Worm (Caenorhabditis elegans) whole organism, L3 larva: Measurements from ENCODE around the gene B0336.12.

ENCODE experiments used
- R02D3.7 ChIP-seq: fragments of 150-350 bp; optimal IDR thresholded peaks from 2 replicates; lab custom pipeline; 2014; ENCODE audit warnings: missing biosample characterization, missing genetic modification characterization
- egl-27 ChIP-seq: sonication (generic microtip); optimal IDR thresholded peaks from 4 replicates; lab custom pipeline; 2017; ENCODE audit warnings: missing biosample characterization, missing genetic modification reagents, missing genetic modification characterization
- fos-1 ChIP-seq: fragments of 150-350 bp; optimal IDR thresholded peaks from 2 replicates; lab custom pipeline; 2014; ENCODE audit warnings: missing biosample characterization, missing genetic modification characterization
- hmg-11 ChIP-seq: sonication (generic microtip); optimal IDR thresholded peaks from 2 replicates; lab custom pipeline; 2016; ENCODE audit warnings: missing genetic modification characterization, missing compliant biosample characterization
- nfya-1 ChIP-seq: sonication (generic microtip); optimal IDR thresholded peaks from 2 replicates; lab custom pipeline; 2017; ENCODE audit warnings: missing genetic modification characterization, mild to moderate bottlenecking, missing compliant biosample characterization, antibody characterized with exemption, moderate library complexity; ENCODE audit not compliant: insufficient read depth
- nhr-23 ChIP-seq: fragments of 150-350 bp; optimal IDR thresholded peaks from 2 replicates; lab custom pipeline; 2014; ENCODE audit warnings: missing biosample characterization, missing genetic modification reagents, missing genetic modification characterization
- nhr-237 ChIP-seq: fragments of 150-350 bp; optimal IDR thresholded peaks from 2 replicates; lab custom pipeline; 2014; ENCODE audit warnings: missing biosample characterization, missing genetic modification characterization
- nhr-67 ChIP-seq: fragments of 150-350 bp; optimal IDR thresholded peaks from 2 replicates; lab custom pipeline; 2014; ENCODE audit warnings: missing biosample characterization, missing genetic modification characterization
- pha-4 ChIP-seq: fragments of 150-350 bp; optimal IDR thresholded peaks from 2 replicates; lab custom pipeline; 2014; ENCODE audit warnings: missing biosample characterization, missing genetic modification reagents, missing genetic modification characterization
- pqm-1 ChIP-seq: fragments of 150-350 bp; optimal IDR thresholded peaks from 2 replicates; lab custom pipeline; 2017; ENCODE audit warnings: missing biosample characterization, missing genetic modification characterization, inconsistent platforms
- snpc-4 ChIP-seq: fragments of 150-350 bp; optimal IDR thresholded peaks from 2 replicates; lab custom pipeline; 2014; ENCODE audit warnings: missing biosample characterization, missing genetic modification characterization

DNA sequence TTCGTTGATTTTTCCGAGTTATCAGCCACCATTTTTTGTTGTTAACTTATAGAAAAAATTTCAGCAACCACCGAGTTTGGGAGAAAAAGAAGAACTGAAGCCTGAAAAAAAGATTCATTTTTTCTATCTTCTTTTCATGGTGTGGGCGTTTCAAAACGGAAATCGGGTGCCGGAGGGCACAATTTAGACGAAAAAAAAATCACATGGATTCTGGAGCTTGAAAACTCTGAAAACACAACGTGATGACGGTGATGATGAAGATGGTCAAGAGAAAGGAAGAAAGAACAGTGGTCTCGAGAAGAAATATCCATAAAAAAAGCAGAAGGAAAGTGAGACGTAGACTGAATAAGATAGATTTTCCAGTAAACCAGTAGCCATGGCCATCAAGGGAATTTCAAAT lies 25.9 kb downstream of the B0336.12 start, which contains the start of gene rcan-1:
- TF ChIP-seq egl-27 (tag; lab: Kevin White, UChicago) = no peak
- no peak for TF ChIP-seq pha-4 (tag; lab: Kevin White, UChicago)
- TF ChIP-seq hmg-11 = no peak
- TF ChIP-seq nfya-1 (tag; lab: Kevin White, UChicago) = no peak
- TF ChIP-seq nhr-23 (tag; lab: Kevin White, UChicago) = no peak
- TF ChIP-seq nhr-67 (tag; lab: Kevin White, UChicago) = no peak
- no peak for TF ChIP-seq nhr-237 (tag; lab: Kevin White, UChicago)
- no peak for TF ChIP-seq R02D3.7 (tag; lab: Kevin White, UChicago)
- TF ChIP-seq snpc-4 (tag; lab: Kevin White, UChicago) = no peak
- no peak for TF ChIP-seq pqm-1 (tag; lab: Kevin White, UChicago)
- TF ChIP-seq fos-1 (tag; lab: Kevin White, UChicago) = no peak
